Fruit fly (Drosophila melanogaster): Measurements from ENCODE around the gene Dnaaf5.

Gene Dnaaf5

dm6 chr3R:14353733-14354152 lies 7.8 kb downstream of the Dnaaf5 start:
- TF ChIP-seq cwo (GFP tag; optimal IDR thresholded peaks at IDR 0.05) (peak; percentile 77), CG11723 (GFP tag; optimal IDR thresholded peaks at IDR 0.05) (no peak), CG10565 (GFP tag; optimal IDR thresholded peaks at IDR 0.05) (no peak), ewg (GFP tag; optimal IDR thresholded peaks at IDR 0.05) (peak; percentile 39), aop (GFP tag; IDR thresholded peaks at IDR 0.05) (no peak), cas (GFP tag; IDR thresholded peaks at IDR 0.05) (no peak), CG9727 (GFP tag; optimal IDR thresholded peaks at IDR 0.05) (peak; percentile 78), CG12391 (tag; optimal IDR thresholded peaks at IDR 0.05) (peak; percentile 70), sob (GFP tag; IDR thresholded peaks at IDR 0.05) (peak; percentile 61), BEAF-32 (GFP tag; optimal IDR thresholded peaks at IDR 0.05) (no peak), CG6765 (GFP tag; optimal IDR thresholded peaks at IDR 0.05) (peak; percentile 71), vnd (GFP tag; IDR thresholded peaks at IDR 0.05; ENCODE audit: partially characterized antibody) (no peak), CG3281 (GFP tag; optimal IDR thresholded peaks at IDR 0.05) (peak; percentile 86), Doc2 (GFP tag; IDR thresholded peaks at IDR 0.05) (no peak), dan (GFP tag; IDR thresholded peaks at IDR 0.05) (no peak), bcd (GFP tag; optimal IDR thresholded peaks at IDR 0.05) (peak; percentile 76), MBD-R2 (GFP tag; IDR thresholded peaks at IDR 0.05) (no peak), CG6272 (GFP tag; IDR thresholded peaks at IDR 0.05) (no peak), B-H2 (GFP tag; optimal IDR thresholded peaks at IDR 0.05) (no peak), CG4404 (GFP tag; IDR thresholded peaks at IDR 0.05) (peak; percentile 47), CG14965 (GFP tag; optimal IDR thresholded peaks at IDR 0.05; ENCODE audit: borderline replicate concordance) (no peak), Pdp1 (GFP tag; optimal IDR thresholded peaks at IDR 0.05) (no peak), da (GFP tag; optimal IDR thresholded peaks at IDR 0.05) (no peak), ham (GFP tag; IDR thresholded peaks at IDR 0.05) (no peak), CG15696 (tag; optimal IDR thresholded peaks at IDR 0.05) (peak; percentile 32), seq (GFP tag; IDR thresholded peaks at IDR 0.05) (peak; percentile 44; the same call in 1 of the 2 replicates), tap (tag; optimal IDR thresholded peaks at IDR 0.05) (peak; percentile 70), CG13775 (GFP tag; optimal IDR thresholded peaks at IDR 0.05) (peak; percentile 49), CG32767 (GFP tag; IDR thresholded peaks at IDR 0.05) (no peak), corto (GFP tag; optimal IDR thresholded peaks at IDR 0.05) (peak; percentile 25), CTCF (GFP tag; optimal IDR thresholded peaks at IDR 0.05) (peak; percentile 35), NK7.1 (GFP tag; optimal IDR thresholded peaks at IDR 0.05) (no peak), CG3065 (GFP tag; optimal IDR thresholded peaks at IDR 0.05) (no peak), CG2116 (GFP tag; optimal IDR thresholded peaks at IDR 0.05) (no peak), dimm (GFP tag; IDR thresholded peaks at IDR 0.05) (0 out of 2 replicates have a peak, but pooled peaks have one; percentile 5), shn (GFP tag; optimal IDR thresholded peaks at IDR 0.05) (no peak), rib (GFP tag; IDR thresholded peaks at IDR 0.05) (0 out of 2 replicates have a peak, but pooled peaks have one; percentile 35), CG16863 (GFP tag; optimal IDR thresholded peaks at IDR 0.05) (no peak), CG1602 (GFP tag; optimal IDR thresholded peaks at IDR 0.05) (peak; percentile 18), CG17829 (tag; optimal IDR thresholded peaks at IDR 0.05) (peak; percentile 84), kni (GFP tag; optimal IDR thresholded peaks at IDR 0.05) (no peak), dmrt11E (tag; optimal IDR thresholded peaks at IDR 0.05) (peak; percentile 44), CG7745 (tag; optimal IDR thresholded peaks at IDR 0.05) (no peak), CG8359 (GFP tag; optimal IDR thresholded peaks at IDR 0.05; ENCODE audit: borderline replicate concordance) (peak; percentile 61), CG18619 (GFP tag; optimal IDR thresholded peaks at IDR 0.05) (peak; percentile 67), crc (GFP tag; optimal IDR thresholded peaks at IDR 0.05) (no peak), btn (GFP tag; optimal IDR thresholded peaks at IDR 0.05) (no peak), Poxn (GFP tag; IDR thresholded peaks at IDR 0.05) (no peak), sens-2 (GFP tag; IDR thresholded peaks at IDR 0.05) (0 out of 2 replicates have a peak, but pooled peaks have one; percentile 16), CG17359 (tag; optimal IDR thresholded peaks at IDR 0.05) (peak; percentile 75), dysf (GFP tag; IDR thresholded peaks at IDR 0.05) (peak; percentile 81; the same call in 2 of the 3 replicates)
